Worm (Caenorhabditis elegans): ENCODE data around the gene Y54G11A.1.

Y54G11A.1 gene

DNA sequence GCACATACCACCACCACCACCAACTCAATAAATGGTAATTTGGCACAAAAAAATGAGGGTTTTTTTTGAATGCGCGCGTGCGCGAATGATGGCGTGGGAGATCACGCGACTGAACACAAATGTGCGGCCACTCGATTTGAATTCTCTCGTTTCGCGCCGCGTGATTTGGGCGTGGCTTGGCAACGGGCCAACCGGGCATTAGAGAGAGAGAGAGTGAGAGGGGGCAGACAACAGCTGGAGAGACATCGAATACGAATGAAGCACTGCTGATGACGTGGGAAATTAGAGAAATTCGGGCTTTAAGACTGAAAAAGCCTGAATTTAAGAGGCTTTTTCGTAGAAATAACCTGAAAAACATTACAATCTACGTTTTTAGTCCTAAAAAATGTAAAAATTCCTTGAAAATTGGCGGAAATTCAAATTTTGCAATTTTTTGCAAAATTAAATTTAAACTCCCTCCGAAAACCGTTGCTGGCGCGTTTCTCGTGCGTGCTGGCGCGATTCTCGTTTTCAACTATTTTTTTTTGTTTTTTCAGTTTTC is 17.5 kb downstream of the Y54G11A.1 start (continued):
- peak; percentile 0 for TF ChIP-seq lin-11 (tag; optimal IDR thresholded peaks at IDR 0.05)
- peak; percentile 52 for TF ChIP-seq hlh-8 (tag; optimal IDR thresholded peaks at IDR 0.05)
- TF ChIP-seq nhr-11 (tag; optimal IDR thresholded peaks at IDR 0.05): no peak
- TF ChIP-seq ceh-6 (GFP tag; optimal IDR thresholded peaks at IDR 0.05): peak; percentile 15
- peak; percentile 74 for TF ChIP-seq ceh-19 (GFP tag; optimal IDR thresholded peaks at IDR 0.05)
- TF ChIP-seq hlh-30 (tag; optimal IDR thresholded peaks at IDR 0.05; ENCODE audit: insufficient read depth): peak; percentile 97
- peak; percentile 93 for TF ChIP-seq ceh-18 (tag; optimal IDR thresholded peaks at IDR 0.05)
- TF ChIP-seq nfya-1 (tag; optimal IDR thresholded peaks at IDR 0.05): peak; percentile 94
- TF ChIP-seq ztf-16 (tag; optimal IDR thresholded peaks at IDR 0.05): peak; percentile 27
- peak; percentile 74 for TF ChIP-seq unc-55 (GFP tag; optimal IDR thresholded peaks at IDR 0.05)
- peak; percentile 99 for TF ChIP-seq madf-2 (tag; optimal IDR thresholded peaks at IDR 0.05)
- TF ChIP-seq pha-2 (tag; optimal IDR thresholded peaks at IDR 0.05): peak; percentile 53
- no peak for TF ChIP-seq nhr-232 (tag; optimal IDR thresholded peaks at IDR 0.05)
- no peak for TF ChIP-seq hlh-13 (GFP tag; optimal IDR thresholded peaks at IDR 0.05)
- TF ChIP-seq sdc-2 (tag; optimal IDR thresholded peaks at IDR 0.05): peak; percentile 60
- TF ChIP-seq ahr-1 (tag; optimal IDR thresholded peaks at IDR 0.05): peak; percentile 39
- TF ChIP-seq mec-3 (tag; optimal IDR thresholded peaks at IDR 0.05; ENCODE audit: borderline replicate concordance): no peak
- TF ChIP-seq ref-2 (tag; optimal IDR thresholded peaks at IDR 0.05): peak; percentile 88
- TF ChIP-seq zip-5 (tag; optimal IDR thresholded peaks at IDR 0.05): no peak
- TF ChIP-seq eyg-1 (tag; optimal IDR thresholded peaks at IDR 0.05): no peak
- peak; percentile 9 for TF ChIP-seq C38D4.7 (GFP tag; optimal IDR thresholded peaks at IDR 0.05)
- peak; percentile 54 for TF ChIP-seq ceh-9 (tag; optimal IDR thresholded peaks at IDR 0.05)
- no peak for TF ChIP-seq ceh-48 (tag; optimal IDR thresholded peaks at IDR 0.05)
- TF ChIP-seq odd-2 (tag; optimal IDR thresholded peaks at IDR 0.05): no peak
- no peak for TF ChIP-seq lim-6 (tag; optimal IDR thresholded peaks at IDR 0.05)
- TF ChIP-seq ama-1 (optimal IDR thresholded peaks at IDR 0.05): peak; percentile 90
- peak; percentile 6 for TF ChIP-seq K09A11.1 (tag; optimal IDR thresholded peaks at IDR 0.05; ENCODE audit: insufficient read depth)
- peak; percentile 47 for TF ChIP-seq ceh-22 (tag; optimal IDR thresholded peaks at IDR 0.05)
- TF ChIP-seq unc-42 (tag; optimal IDR thresholded peaks at IDR 0.05): peak; percentile 85
- peak; percentile 36 for TF ChIP-seq Y22D7AL.16 (tag; optimal IDR thresholded peaks at IDR 0.05)
- TF ChIP-seq K02D7.2 (tag; optimal IDR thresholded peaks at IDR 0.05): peak; percentile 38
- TF ChIP-seq hlh-6 (tag; optimal IDR thresholded peaks at IDR 0.05): peak; percentile 37
- no peak for TF ChIP-seq ceh-24 (tag; optimal IDR thresholded peaks at IDR 0.05)
- TF ChIP-seq tbx-7 (tag; optimal IDR thresholded peaks at IDR 0.05): peak; percentile 10
- TF ChIP-seq ets-4 (tag; optimal IDR thresholded peaks at IDR 0.05): peak; percentile 72
- peak; percentile 3; the same call in 1 of the 2 replicates for TF ChIP-seq sox-2 (GFP tag; IDR thresholded peaks at IDR 0.05)
- TF ChIP-seq pag-3 (tag; optimal IDR thresholded peaks at IDR 0.05; ENCODE audit: borderline replicate concordance): no peak
- peak; percentile 76 for TF ChIP-seq elt-2 (tag; optimal IDR thresholded peaks at IDR 0.05)
- TF ChIP-seq ceh-2 (tag; optimal IDR thresholded peaks at IDR 0.05): peak; percentile 42
- TF ChIP-seq gmeb-2 (tag; optimal IDR thresholded peaks at IDR 0.05): no peak

DNA sequence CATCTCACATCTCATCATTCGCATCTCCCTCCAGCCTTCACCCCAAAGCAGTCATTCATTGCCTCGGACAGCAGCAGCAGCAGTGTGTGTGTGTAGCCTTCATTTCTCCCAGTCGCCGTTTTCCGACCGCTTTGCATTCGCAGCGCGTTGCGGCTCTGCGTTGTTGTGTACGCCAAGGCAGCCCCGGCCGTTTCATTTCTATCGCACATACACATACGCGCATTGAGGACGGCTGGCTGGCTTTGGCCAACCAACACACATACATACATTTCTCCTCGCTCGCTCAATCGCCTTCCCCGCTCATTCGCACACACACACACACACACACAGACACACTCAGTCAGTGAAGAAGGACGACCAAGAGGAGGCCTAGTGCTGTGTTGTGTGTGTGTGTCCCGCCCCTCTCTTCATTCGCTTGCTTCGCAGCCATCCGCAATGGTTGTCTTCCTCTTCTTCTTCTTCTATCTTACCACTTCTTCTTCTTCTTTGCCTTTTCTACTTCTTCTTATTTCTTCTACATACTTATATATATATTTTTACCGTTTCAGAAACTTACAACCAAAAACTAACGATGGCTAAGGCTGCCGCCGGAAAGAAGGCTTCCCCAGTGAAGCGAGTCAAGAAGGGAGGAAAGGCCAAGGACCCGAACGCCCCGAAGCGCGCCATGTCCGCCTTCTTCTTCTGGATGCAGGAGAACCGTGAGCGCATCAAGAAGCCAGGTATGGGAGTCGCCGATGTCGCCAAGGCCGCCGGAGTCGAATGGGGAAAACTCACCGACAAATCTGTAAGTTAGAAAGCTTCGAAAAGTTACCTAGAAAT is 18.6 kb downstream of the Y54G11A.1 start, which contains the start of gene hmg-1.1:
Gene hmg-1.1, plus strand, starts transcription at position 549 of the 819 bp plus-strand sequence.
- TF ChIP-seq lim-6 (tag; optimal IDR thresholded peaks at IDR 0.05) (no peak), ceh-6 (GFP tag; optimal IDR thresholded peaks at IDR 0.05) (peak; percentile 64), madf-2 (tag; optimal IDR thresholded peaks at IDR 0.05) (peak; percentile 100), ref-2 (tag; optimal IDR thresholded peaks at IDR 0.05) (peak; percentile 84), ceh-45 (GFP tag; IDR thresholded peaks at IDR 0.05) (no peak), ama-1 (optimal IDR thresholded peaks at IDR 0.05) (peak; percentile 48), elt-2 (tag; optimal IDR thresholded peaks at IDR 0.05) (peak; percentile 37), mec-3 (tag; optimal IDR thresholded peaks at IDR 0.05; ENCODE audit: borderline replicate concordance) (peak; percentile 15), hlh-8 (tag; optimal IDR thresholded peaks at IDR 0.05) (peak; percentile 19), che-1 (tag; optimal IDR thresholded peaks at IDR 0.05) (peak; percentile 54), sox-4 (tag; optimal IDR thresholded peaks at IDR 0.05) (peak; percentile 26), lin-11 (tag; optimal IDR thresholded peaks at IDR 0.05) (peak; percentile 19), C08G9.2 (tag; optimal IDR thresholded peaks at IDR 0.05) (no peak), T23F11.4 (GFP tag; optimal IDR thresholded peaks at IDR 0.05) (no peak), nfya-1 (tag; optimal IDR thresholded peaks at IDR 0.05) (peak; percentile 95), hlh-13 (GFP tag; optimal IDR thresholded peaks at IDR 0.05) (peak; percentile 17), pat-9 (tag; optimal IDR thresholded peaks at IDR 0.05) (no peak), ceh-18 (tag; optimal IDR thresholded peaks at IDR 0.05) (peak; percentile 95), fax-1 (tag; optimal IDR thresholded peaks at IDR 0.05) (no peak), pqm-1 (tag; optimal IDR thresholded peaks at IDR 0.05) (no peak), K09A11.1 (tag; optimal IDR thresholded peaks at IDR 0.05; ENCODE audit: insufficient read depth) (no peak), ceh-22 (tag; optimal IDR thresholded peaks at IDR 0.05) (peak; percentile 74), Y22D7AL.16 (tag; optimal IDR thresholded peaks at IDR 0.05) (no peak), ztf-16 (tag; optimal IDR thresholded peaks at IDR 0.05) (peak; percentile 5)
